2 fruit fly cellular contexts compared by ENCODE assay signal in the genomic region with DNA sequence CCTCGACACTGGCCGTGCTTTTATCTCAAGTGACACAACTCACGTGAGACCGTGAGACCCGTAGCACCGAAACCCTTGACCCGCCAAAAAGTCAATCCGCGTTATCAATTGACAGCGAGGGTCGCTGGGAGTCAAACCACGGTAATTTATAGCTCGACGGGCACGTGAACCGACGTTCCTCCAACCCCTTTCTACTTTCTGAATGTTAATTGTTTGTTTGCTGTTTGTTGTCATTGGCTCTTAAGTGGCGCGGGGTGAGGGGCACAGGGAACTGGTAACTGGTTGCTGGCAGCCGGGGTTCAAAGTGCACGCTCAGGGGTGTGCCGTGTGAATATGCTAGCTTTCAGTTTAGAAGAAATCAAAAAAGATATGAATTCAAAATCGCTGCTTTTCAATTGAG.
A peak's percentile ranks its signal among the peaks of the same experiment; 100 is the strongest.
TF ChIP-seq lines count a peak whose summit lies in the region.

No protein-coding gene starts in this region.

- no peak for TF ChIP-seq CTCF in whole organism, embryonic (GFP tag; optimal IDR thresholded peaks at IDR 0.05; lab: Kevin White, UChicago)

TF ChIP-seq in whole organism, embryonic, 481 proteins besides CTCF, POLR2A, EP300 and RAD21:
- TF ChIP-seq CG6654 (GFP tag; optimal IDR thresholded peaks at IDR 0.05; lab: Kevin White, UChicago) (no peak), chn (GFP tag; optimal IDR thresholded peaks at IDR 0.05; lab: Kevin White, UChicago) (no peak), tll (GFP tag; optimal IDR thresholded peaks at IDR 0.05; lab: Kevin White, UChicago) (peak in 1 of 2 experiments; percentile 56), pnt (GFP tag; optimal IDR thresholded peaks at IDR 0.05; lab: Kevin White, UChicago) (no peak), Hey (tag; optimal IDR thresholded peaks at IDR 0.05; lab: Kevin White, UChicago) (peak; percentile 79), crol (GFP tag; IDR thresholded peaks at IDR 0.05; lab: Robert Waterston, UW) (peak; percentile 63), Nf-YC (tag; optimal IDR thresholded peaks at IDR 0.05; lab: Kevin White, UChicago) (peak; percentile 23), CG10565 (GFP tag; optimal IDR thresholded peaks at IDR 0.05; lab: Kevin White, UChicago) (no peak), nerfin-1 (tag; optimal IDR thresholded peaks at IDR 0.05; lab: Kevin White, UChicago) (peak; percentile 13), cwo (GFP tag; optimal IDR thresholded peaks at IDR 0.05; lab: Kevin White, UChicago) (peak; percentile 33), E2f2 (GFP tag; IDR thresholded peaks at IDR 0.05; lab: Robert Waterston, UW) (no peak), Hr78 (GFP tag; optimal IDR thresholded peaks at IDR 0.05; lab: Kevin White, UChicago) (peak in 1 of 2 experiments; percentile 72), chif (GFP tag; optimal IDR thresholded peaks at IDR 0.05; lab: Kevin White, UChicago) (no peak), CG7271 (tag; optimal IDR thresholded peaks at IDR 0.05; lab: Kevin White, UChicago) (no peak), Nf-YB (GFP tag; optimal IDR thresholded peaks at IDR 0.05; lab: Kevin White, UChicago) (peak; percentile 56), Vsx1 (GFP tag; optimal IDR thresholded peaks at IDR 0.05; lab: Kevin White, UChicago) (peak; percentile 20), gsb-n (tag; optimal IDR thresholded peaks at IDR 0.05; lab: Kevin White, UChicago) (peak; percentile 28), Fer1 (GFP tag; optimal IDR thresholded peaks at IDR 0.05; lab: Kevin White, UChicago) (no peak), oc (tag; optimal IDR thresholded peaks at IDR 0.05; lab: Kevin White, UChicago) (peak; percentile 70), pros (GFP tag; optimal IDR thresholded peaks at IDR 0.05; lab: Kevin White, UChicago) (peak; percentile 49), otp (GFP tag; IDR thresholded peaks at IDR 0.05; lab: Robert Waterston, UW) (peak; percentile 34; the same call in 1 of the 3 replicates), ro (GFP tag; IDR thresholded peaks at IDR 0.05; lab: Robert Waterston, UW) (no peak), crc (GFP tag; optimal IDR thresholded peaks at IDR 0.05; lab: Kevin White, UChicago) (no peak), CG1602 (GFP tag; optimal IDR thresholded peaks at IDR 0.05; lab: Kevin White, UChicago) (no peak), kni (GFP tag; optimal IDR thresholded peaks at IDR 0.05; lab: Kevin White, UChicago) (peak; percentile 3)

TF ChIP-seq in whole organism, prepupa, 60 proteins besides CTCF, POLR2A, EP300 and RAD21:
- peak; percentile 49 for TF ChIP-seq fkh (GFP tag; optimal IDR thresholded peaks at IDR 0.05; lab: Kevin White, UChicago)
- TF ChIP-seq CG8119 (GFP tag; IDR thresholded peaks at IDR 0.05; lab: Robert Waterston, UW): no peak
